Worm (Caenorhabditis elegans): ENCODE measurements around the gene T10D4.1.
A peak's percentile ranks its signal among the peaks of the same experiment; 100 is the strongest.

Gene T10D4.1

DNA sequence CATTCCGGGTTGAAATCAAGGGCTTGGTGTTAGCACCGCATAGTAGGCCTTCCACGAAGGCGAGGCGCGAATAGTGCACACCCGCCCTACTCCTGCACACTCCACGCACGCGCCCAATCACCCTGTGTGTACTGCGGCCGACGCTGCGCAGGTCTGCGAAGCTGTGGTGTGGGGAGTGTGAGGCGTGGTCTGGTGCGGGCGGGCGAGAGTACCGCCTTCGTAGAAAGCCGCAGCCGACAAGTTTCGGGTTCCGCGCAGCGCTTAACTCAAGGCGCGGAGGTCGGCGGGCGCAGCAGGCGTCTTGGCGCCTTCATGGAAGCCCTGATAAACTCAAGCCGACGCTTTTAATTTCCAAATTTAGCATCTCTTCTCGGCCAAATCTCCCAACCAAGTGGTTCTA, 41.8 kb upstream of the T10D4.1 start:
- TF ChIP-seq tag-97 (GFP tag; IDR thresholded peaks at IDR 0.05) (no peak), hif-1 (tag; optimal IDR thresholded peaks at IDR 0.05) (no peak), F26F4.8 (GFP tag; conservative IDR thresholded peaks at IDR 0.05) (peak; percentile 55; the same call in 1 of the 2 replicates), egl-43 (GFP tag; IDR thresholded peaks at IDR 0.05) (0 out of 2 replicates have a peak, but pooled peaks have one; percentile 16), T26A8.4 (GFP tag; IDR thresholded peaks at IDR 0.05) (no peak), fos-1 (tag; optimal IDR thresholded peaks at IDR 0.05) (no peak), nhr-28 (tag; optimal IDR thresholded peaks at IDR 0.05) (no peak), rbr-2 (tag; optimal IDR thresholded peaks at IDR 0.05) (no peak), nhr-48 (tag; optimal IDR thresholded peaks at IDR 0.05) (no peak), hlh-30 (tag; optimal IDR thresholded peaks at IDR 0.05; ENCODE audit: insufficient read depth) (no peak), nhr-111 (GFP tag; optimal IDR thresholded peaks at IDR 0.05) (no peak), jun-1 (tag; optimal IDR thresholded peaks at IDR 0.05) (no peak), daf-19 (GFP tag; conservative IDR thresholded peaks at IDR 0.05) (no peak), set-16 (GFP tag; IDR thresholded peaks at IDR 0.05) (peak; percentile 94), dmd-9 (GFP tag; IDR thresholded peaks at IDR 0.05) (no peak), dve-1 (tag; optimal IDR thresholded peaks at IDR 0.05; ENCODE audit: insufficient read depth) (no peak)

- TF ChIP-seq set-16 (GFP tag; IDR thresholded peaks at IDR 0.05) (peak; percentile 70), vab-7 (GFP tag; IDR thresholded peaks at IDR 0.05) (no peak), aha-1 (tag) (peak; percentile 80), nhr-28 (tag; optimal IDR thresholded peaks at IDR 0.05) (no peak), hlh-30 (tag; optimal IDR thresholded peaks at IDR 0.05; ENCODE audit: insufficient read depth) (no peak), ctbp-1 (GFP tag; IDR thresholded peaks at IDR 0.05) (no peak), ceh-32 (tag; optimal IDR thresholded peaks at IDR 0.05; ENCODE audit: poor library complexity) (no peak), daf-19 (GFP tag; conservative IDR thresholded peaks at IDR 0.05) (no peak)
Measured at ce11 chrII:3109533-3109932, 40.4 kb upstream of the T10D4.1 start.

DNA sequence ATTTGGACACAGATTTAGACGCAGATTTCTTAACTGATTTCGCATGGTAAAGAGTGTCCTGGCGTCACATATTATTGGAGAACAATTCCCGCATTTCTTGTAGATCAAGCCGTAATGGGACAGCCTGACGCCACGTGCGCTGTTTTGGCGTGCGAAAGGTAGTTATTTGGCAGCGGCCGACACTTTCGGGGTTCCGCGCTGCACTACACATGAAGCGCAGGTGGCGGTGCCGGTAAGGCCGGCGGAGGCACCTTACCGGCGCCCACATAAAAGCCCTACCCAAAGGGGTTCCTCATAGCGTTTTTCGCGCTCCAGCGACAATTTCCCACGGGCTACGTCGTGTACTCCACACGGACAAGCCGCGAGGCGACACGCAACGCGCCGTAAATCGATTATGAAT, 39.8 kb upstream of the T10D4.1 start:
- peak; percentile 73 for TF ChIP-seq set-16 (GFP tag; IDR thresholded peaks at IDR 0.05)
- TF ChIP-seq fos-1 (tag; optimal IDR thresholded peaks at IDR 0.05): no peak
- peak in 1 of 2 experiments; percentile 57 for TF ChIP-seq unc-62 (GFP tag; optimal IDR thresholded peaks at IDR 0.05 in 1 of 2)
- no peak for TF ChIP-seq unc-62 (tag; optimal IDR thresholded peaks at IDR 0.05)
- TF ChIP-seq Y5F2A.4 (GFP tag; optimal IDR thresholded peaks at IDR 0.05): no peak
- no peak for TF ChIP-seq unc-39 (tag; optimal IDR thresholded peaks at IDR 0.05)
- no peak for TF ChIP-seq nhr-48 (tag; optimal IDR thresholded peaks at IDR 0.05)
- TF ChIP-seq mxl-3 (GFP tag; optimal IDR thresholded peaks at IDR 0.05): no peak
- TF ChIP-seq arid-1 (GFP tag; conservative IDR thresholded peaks at IDR 0.05): no peak
- no peak for TF ChIP-seq zip-11 (GFP tag; IDR thresholded peaks at IDR 0.05)
- no peak for TF ChIP-seq egl-27 (tag; optimal IDR thresholded peaks at IDR 0.05)
- no peak for TF ChIP-seq lin-13 (GFP tag; optimal IDR thresholded peaks at IDR 0.05)
- no peak for TF ChIP-seq R02D3.7 (tag; optimal IDR thresholded peaks at IDR 0.05)
- TF ChIP-seq spr-3 (GFP tag; optimal IDR thresholded peaks at IDR 0.05): no peak
- 0 out of 2 replicates have a peak, but pooled peaks have one; percentile 30 for TF ChIP-seq dmd-8 (GFP tag; IDR thresholded peaks at IDR 0.05)

DNA sequence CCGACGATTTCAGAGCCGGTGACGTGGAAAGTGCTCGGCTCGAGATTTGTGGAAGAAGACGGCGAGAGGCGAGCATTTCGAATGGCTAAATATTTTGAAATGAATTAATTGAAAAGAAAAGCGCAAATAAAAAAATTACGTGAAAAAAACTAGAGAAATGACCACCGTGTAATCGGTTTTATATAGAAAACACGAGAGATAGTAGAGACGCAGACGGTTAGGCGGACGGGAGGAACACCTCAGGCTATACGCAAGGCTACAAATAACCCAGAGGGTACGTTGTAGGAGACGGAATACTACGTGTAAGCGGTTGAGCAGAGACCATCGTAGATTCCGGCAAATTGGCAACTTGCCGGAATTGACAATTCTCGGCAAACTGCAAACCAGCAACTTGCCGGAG, 38.8 kb upstream of the T10D4.1 start, which contains the start of gene Y25C1A.13:
Gene Y25C1A.13 (minus strand): TSS at position 101 of the 400 bp plus-strand sequence.
- TF ChIP-seq mes-2 (tag; optimal IDR thresholded peaks at IDR 0.05; ENCODE audit: poor library complexity, severe bottlenecking) (peak; percentile 53), dmd-9 (GFP tag; IDR thresholded peaks at IDR 0.05) (no peak), hlh-11 (tag; optimal IDR thresholded peaks at IDR 0.05) (no peak), fkh-10 (GFP tag; optimal IDR thresholded peaks at IDR 0.05) (no peak), gei-8 (GFP tag; optimal IDR thresholded peaks at IDR 0.05) (no peak), daf-16 (GFP tag; optimal IDR thresholded peaks at IDR 0.05) (no peak), daf-16 (tag; optimal IDR thresholded peaks at IDR 0.05) (peak; percentile 9), dve-1 (tag; optimal IDR thresholded peaks at IDR 0.05; ENCODE audit: insufficient read depth) (peak; percentile 6), hmg-1.1 (GFP tag; IDR thresholded peaks at IDR 0.05) (0 out of 2 replicates have a peak, but pooled peaks have one; percentile 40)
